Fruit fly (Drosophila melanogaster): Measurements from ENCODE around the gene CG4174.

dm6 chr3L:18629874-18630273 is 12.1 kb upstream of the CG4174 start:
- TF ChIP-seq CG7045 (GFP tag; optimal IDR thresholded peaks at IDR 0.05) (no peak), CG1620 (GFP tag; optimal IDR thresholded peaks at IDR 0.05) (no peak), cnc (optimal IDR thresholded peaks at IDR 0.05) (no peak), CG12768 (GFP tag; optimal IDR thresholded peaks at IDR 0.05) (no peak), Crg-1 (GFP tag; optimal IDR thresholded peaks at IDR 0.05) (no peak), bab1 (GFP tag; optimal IDR thresholded peaks at IDR 0.05) (no peak), kay (GFP tag; ENCODE audit: borderline replicate concordance) (no peak)

Measured in whole organism, adult.